Fruit fly (Drosophila melanogaster) whole organism, prepupa: ENCODE data around the gene Pde9.

Experiments
- Blimp-1 ChIP-seq: fragments of 200-800 bp; sonication (Bioruptor generic); optimal IDR thresholded peaks from 3 replicates; lab custom pipeline; 2017; ENCODE audit warnings: missing biosample characterization, missing genetic modification characterization, mild to moderate bottlenecking, moderate library complexity, missing genetic modification reagents
- CG10631 ChIP-seq: fragments of 200-800 bp; sonication (Bioruptor generic); optimal IDR thresholded peaks from 2 replicates; lab custom pipeline; 2016; ENCODE audit warnings: missing biosample characterization, missing genetic modification characterization
- CG10669 ChIP-seq: fragments of 200-800 bp; sonication (Bioruptor generic); optimal IDR thresholded peaks from 3 replicates; lab custom pipeline; 2018; ENCODE audit warnings: missing biosample characterization, mild to moderate bottlenecking, missing genetic modification characterization, moderate library complexity
- CG11294 ChIP-seq: fragments of 200-800 bp; sonication (Bioruptor generic); IDR thresholded peaks from 2 replicates; pipeline ENCODE4 v1.3.6; 2022; ENCODE audit warnings: missing biosample characterization, missing genetic modification characterization
- CG15336 ChIP-seq: fragments of 200-800 bp; sonication (Bioruptor generic); IDR thresholded peaks from 2 replicates; pipeline ENCODE4 v1.3.6; 2022; ENCODE audit warnings: missing biosample characterization, missing genetic modification characterization
- CG1621 ChIP-seq: fragments of 200-800 bp; sonication (Bioruptor generic); optimal IDR thresholded peaks from 3 replicates; lab custom pipeline; 2018; ENCODE audit warnings: missing biosample characterization, mild to moderate bottlenecking, missing genetic modification characterization
- CG16779 ChIP-seq: fragments of 200-800 bp; sonication (Bioruptor generic); optimal IDR thresholded peaks from 3 replicates; lab custom pipeline; 2017; ENCODE audit warnings: missing biosample characterization, mild to moderate bottlenecking, missing genetic modification characterization
- CG3032 ChIP-seq: fragments of 200-800 bp; optimal IDR thresholded peaks from 2 replicates; lab custom pipeline; 2019; ENCODE audit warnings: missing biosample characterization, mild to moderate bottlenecking, missing genetic modification characterization, moderate library complexity
- CG32006 ChIP-seq: fragments of 200-800 bp; sonication (Bioruptor generic); optimal IDR thresholded peaks from 3 replicates; lab custom pipeline; 2017; ENCODE audit warnings: missing biosample characterization, mild to moderate bottlenecking, missing genetic modification characterization
- CG34406 ChIP-seq: fragments of 200-800 bp; sonication (Bioruptor generic); optimal IDR thresholded peaks from 3 replicates; lab custom pipeline; 2016; ENCODE audit warnings: missing biosample characterization, missing genetic modification characterization
- CG3919 ChIP-seq: fragments of 200-800 bp; sonication (Bioruptor generic); optimal IDR thresholded peaks from 3 replicates; lab custom pipeline; 2016; ENCODE audit warnings: missing biosample characterization, missing genetic modification characterization
- CG4318 ChIP-seq: fragments of 200-800 bp; sonication (Bioruptor generic); optimal IDR thresholded peaks from 3 replicates; lab custom pipeline; 2017; ENCODE audit warnings: missing biosample characterization, mild to moderate bottlenecking, missing genetic modification characterization
- CG6163 ChIP-seq: fragments of 200-800 bp; sonication (Bioruptor generic); IDR thresholded peaks from 3 replicates; pipeline ENCODE4 v1.3.6; 2022; ENCODE audit warnings: missing biosample characterization, missing genetic modification characterization
- CG6276 ChIP-seq: fragments of 200-800 bp; sonication (Bioruptor generic); optimal IDR thresholded peaks from 2 replicates; lab custom pipeline; 2017; ENCODE audit warnings: missing biosample characterization, mild to moderate bottlenecking, missing genetic modification characterization
- CG6792 ChIP-seq: fragments of 200-800 bp; sonication (Bioruptor generic); optimal IDR thresholded peaks from 3 replicates; lab custom pipeline; 2016; ENCODE audit warnings: missing biosample characterization, missing genetic modification characterization
- CG6808 ChIP-seq: fragments of 200-800 bp; sonication (Bioruptor generic); optimal IDR thresholded peaks from 3 replicates; lab custom pipeline; 2017; ENCODE audit warnings: missing biosample characterization, missing genetic modification characterization, mild to moderate bottlenecking, moderate library complexity, missing genetic modification reagents
- CG6854 ChIP-seq: fragments of 200-800 bp; sonication (Bioruptor generic); optimal IDR thresholded peaks from 2 replicates; lab custom pipeline; 2017; ENCODE audit warnings: missing biosample characterization, mild to moderate bottlenecking, missing genetic modification characterization
- CG8119 ChIP-seq: fragments of 200-800 bp; sonication (Bioruptor generic); IDR thresholded peaks from 3 replicates; pipeline ENCODE4 v1.3.6; 2022; ENCODE audit warnings: missing biosample characterization, missing genetic modification characterization
- CG8319 ChIP-seq: fragments of 200-800 bp; sonication (Bioruptor generic); optimal IDR thresholded peaks from 3 replicates; lab custom pipeline; 2016; ENCODE audit warnings: missing biosample characterization, missing genetic modification characterization
- CG8632 ChIP-seq: fragments of 200-800 bp; sonication (Bioruptor generic); optimal IDR thresholded peaks from 3 replicates; lab custom pipeline; 2016; ENCODE audit warnings: missing biosample characterization, missing genetic modification characterization
- CG9139 ChIP-seq: fragments of 200-800 bp; sonication (Bioruptor generic); optimal IDR thresholded peaks from 3 replicates; lab custom pipeline; 2017; ENCODE audit warnings: missing biosample characterization, mild to moderate bottlenecking, missing genetic modification characterization
- Eip75B ChIP-seq: fragments of 200-800 bp; sonication (Bioruptor generic); optimal IDR thresholded peaks from 3 replicates; lab custom pipeline; 2016; ENCODE audit warnings: missing biosample characterization, missing genetic modification characterization
- Eip78C ChIP-seq: fragments of 200-800 bp; sonication (Bioruptor generic); peaks from one replicate; lab custom pipeline; 2016; ENCODE audit warnings: missing biosample characterization, missing genetic modification characterization
- Eip93F ChIP-seq: fragments of 200-800 bp; sonication (Bioruptor generic); optimal IDR thresholded peaks from 2 replicates; lab custom pipeline; 2016; ENCODE audit warnings: missing biosample characterization, mild to moderate bottlenecking, missing genetic modification characterization
- Ets21C ChIP-seq: fragments of 200-800 bp; sonication (Bioruptor generic); optimal IDR thresholded peaks from 3 replicates; lab custom pipeline; 2016; ENCODE audit warnings: missing biosample characterization, missing genetic modification characterization
- Ets96B ChIP-seq: fragments of 200-800 bp; optimal IDR thresholded peaks from 2 replicates; lab custom pipeline; 2019; ENCODE audit warnings: missing biosample characterization, mild to moderate bottlenecking, missing genetic modification characterization, moderate library complexity
- Gug ChIP-seq: fragments of 200-800 bp; sonication (Bioruptor generic); IDR thresholded peaks from 2 replicates; pipeline ENCODE4 v1.3.6; 2022; ENCODE audit warnings: missing biosample characterization, missing genetic modification characterization
- Hr39 ChIP-seq: fragments of 200-800 bp; sonication (Bioruptor generic); optimal IDR thresholded peaks from 2 replicates; lab custom pipeline; 2016; ENCODE audit warnings: missing biosample characterization, missing genetic modification characterization
- Hr4 ChIP-seq: fragments of 200-800 bp; sonication (Bioruptor generic); optimal IDR thresholded peaks from 3 replicates; lab custom pipeline; 2016; ENCODE audit warnings: missing biosample characterization, missing genetic modification characterization
- Lpt ChIP-seq: fragments of 200-800 bp; sonication (Bioruptor generic); optimal IDR thresholded peaks from 3 replicates; lab custom pipeline; 2016; ENCODE audit warnings: missing biosample characterization, missing genetic modification characterization
- Met ChIP-seq: fragments of 200-800 bp; sonication (Bioruptor generic); optimal IDR thresholded peaks from 3 replicates; lab custom pipeline; 2016; ENCODE audit warnings: missing biosample characterization, missing genetic modification characterization
- OdsH ChIP-seq: fragments of 200-800 bp; sonication (Bioruptor generic); optimal IDR thresholded peaks from 3 replicates; lab custom pipeline; 2016; ENCODE audit warnings: missing biosample characterization, missing genetic modification characterization
- Sox102F ChIP-seq: fragments of 200-800 bp; sonication (Bioruptor generic); optimal IDR thresholded peaks from 2 replicates; lab custom pipeline; 2016; ENCODE audit warnings: missing biosample characterization, mild to moderate bottlenecking, missing genetic modification characterization
- Sox14 ChIP-seq: fragments of 200-800 bp; sonication (Bioruptor generic); optimal IDR thresholded peaks from 3 replicates; lab custom pipeline; 2016; ENCODE audit warnings: missing biosample characterization, missing genetic modification characterization
- Sox15 ChIP-seq: fragments of 200-800 bp; sonication (Bioruptor generic); optimal IDR thresholded peaks from 3 replicates; lab custom pipeline; 2016; ENCODE audit warnings: missing biosample characterization, missing genetic modification characterization
- achi ChIP-seq: fragments of 200-800 bp; sonication (Bioruptor generic); optimal IDR thresholded peaks from 3 replicates; lab custom pipeline; 2016; ENCODE audit warnings: missing biosample characterization, missing genetic modification characterization
- acj6 ChIP-seq: fragments of 200-800 bp; sonication (Bioruptor generic); optimal IDR thresholded peaks from 3 replicates; lab custom pipeline; 2016; ENCODE audit warnings: missing biosample characterization, missing genetic modification characterization
- cyc ChIP-seq: fragments of 200-800 bp; sonication (Bioruptor generic); optimal IDR thresholded peaks from 3 replicates; lab custom pipeline; 2016; ENCODE audit warnings: missing biosample characterization, missing genetic modification characterization
- dsx ChIP-seq: fragments of 200-800 bp; optimal IDR thresholded peaks from 3 replicates; lab custom pipeline; 2019; ENCODE audit warnings: missing biosample characterization, mild to moderate bottlenecking, missing genetic modification characterization, moderate library complexity; ENCODE audit not compliant: poor library complexity, severe bottlenecking
- eg ChIP-seq: fragments of 200-800 bp; sonication (Bioruptor generic); IDR thresholded peaks from 3 replicates; pipeline ENCODE4 v1.3.6; 2022; ENCODE audit warnings: missing biosample characterization, missing genetic modification characterization
- esn ChIP-seq: fragments of 200-800 bp; sonication (Bioruptor generic); optimal IDR thresholded peaks from 2 replicates; lab custom pipeline; 2016; ENCODE audit warnings: missing biosample characterization, mild to moderate bottlenecking, missing genetic modification characterization, moderate library complexity
- fd59A ChIP-seq: fragments of 200-800 bp; sonication (Bioruptor generic); optimal IDR thresholded peaks from 2 replicates; lab custom pipeline; 2017; ENCODE audit warnings: missing biosample characterization, mild to moderate bottlenecking, missing genetic modification characterization, missing genetic modification reagents
- fkh ChIP-seq: fragments of 200-800 bp; sonication (Bioruptor generic); optimal IDR thresholded peaks from 3 replicates; lab custom pipeline; 2017; ENCODE audit warnings: missing biosample characterization, mild to moderate bottlenecking, missing genetic modification characterization, moderate library complexity
- net ChIP-seq: fragments of 200-800 bp; sonication (Bioruptor generic); optimal IDR thresholded peaks from 3 replicates; lab custom pipeline; 2016; ENCODE audit warnings: missing biosample characterization, missing genetic modification characterization
- pdm3 ChIP-seq: fragments of 200-800 bp; sonication (Bioruptor generic); optimal IDR thresholded peaks from 3 replicates; lab custom pipeline; 2016; ENCODE audit warnings: missing biosample characterization, missing genetic modification characterization
- salr ChIP-seq, 2 experiments: fragments of 200-800 bp; sonication (Bioruptor generic); optimal IDR thresholded peaks; 3 replicates each; lab custom pipeline; 2016 to 2018; ENCODE audit warnings: missing biosample characterization in 2 of 2, missing genetic modification characterization in 2 of 2, mild to moderate bottlenecking in 1 of 2
- spab ChIP-seq: fragments of 200-800 bp; sonication (Bioruptor generic); optimal IDR thresholded peaks from 2 replicates; lab custom pipeline; 2017; ENCODE audit warnings: missing biosample characterization, mild to moderate bottlenecking, missing genetic modification characterization, missing genetic modification reagents
- ss ChIP-seq, 2 experiments: fragments of 200-800 bp; sonication (Bioruptor generic); optimal IDR thresholded peaks; 2 replicates in 1 of 2; 3 replicates in 1 of 2; lab custom pipeline; 2017 to 2018; ENCODE audit warnings: mild to moderate bottlenecking in 2 of 2, missing biosample characterization in 2 of 2, missing genetic modification characterization in 2 of 2, moderate library complexity in 1 of 2
- svp ChIP-seq: fragments of 200-800 bp; sonication (Bioruptor generic); peaks from one replicate; lab custom pipeline; 2016; ENCODE audit warnings: missing biosample characterization, missing genetic modification characterization
- topi ChIP-seq: fragments of 200-800 bp; sonication (Bioruptor generic); optimal IDR thresholded peaks from 3 replicates; lab custom pipeline; 2016; ENCODE audit warnings: missing biosample characterization, missing genetic modification characterization
- vri ChIP-seq: fragments of 200-800 bp; sonication (Bioruptor generic); optimal IDR thresholded peaks from 3 replicates; lab custom pipeline; 2016; ENCODE audit warnings: missing biosample characterization, mild to moderate bottlenecking, missing genetic modification characterization

Pde9 gene

DNA sequence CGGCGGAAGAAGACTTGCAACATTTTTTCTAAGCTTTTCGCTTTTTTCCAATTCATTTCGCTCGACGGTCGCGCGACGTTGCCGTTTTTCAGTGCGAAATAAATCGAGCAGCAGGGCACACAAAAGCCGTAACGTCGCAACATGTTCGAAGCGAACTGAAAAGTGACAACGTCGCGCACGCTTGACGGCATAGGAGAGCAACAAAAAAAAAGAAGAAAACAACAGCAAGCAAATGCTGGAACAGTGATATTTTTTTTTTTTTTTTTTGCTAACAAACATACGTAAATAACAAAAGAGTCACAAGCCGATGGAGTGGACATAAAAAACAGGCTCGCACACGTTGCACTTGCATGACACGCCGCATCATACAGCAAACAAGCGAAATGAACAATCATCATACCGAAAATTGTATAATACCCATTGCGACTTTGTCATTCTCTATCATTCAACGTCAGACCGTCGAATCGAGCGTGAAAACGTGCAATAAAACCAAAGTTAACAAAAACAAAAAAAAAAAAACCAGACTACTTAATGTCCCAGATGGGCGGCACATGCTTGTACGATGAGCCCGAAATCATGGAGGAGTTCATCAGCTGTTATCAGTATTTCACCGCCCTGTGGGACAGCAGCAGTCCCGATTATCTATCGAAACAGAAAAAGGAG is 153.0 kb downstream of the Pde9 start, which contains the start of gene CG4004:
TSS of gene CG4004 (plus strand) at position 187 of the 663 bp plus-strand sequence.
- peak; percentile 40 for TF ChIP-seq Gug
- TF ChIP-seq CG34406 (GFP tag; lab: Kevin White, UChicago): no peak
- no peak for TF ChIP-seq Ets21C (GFP tag; lab: Kevin White, UChicago)
- no peak for TF ChIP-seq CG6792
- peak; percentile 72 for TF ChIP-seq CG15336
- TF ChIP-seq CG6163 (GFP tag; lab: Robert Waterston, UW): peak; percentile 84
- no peak for TF ChIP-seq Eip93F (GFP tag; lab: Kevin White, UChicago)
- no peak for TF ChIP-seq salr (GFP tag; optimal IDR thresholded peaks at IDR 0.05; lab: Kevin White, UChicago)
- peak; percentile 49 for TF ChIP-seq CG6808 (GFP tag; lab: Kevin White, UChicago)
- TF ChIP-seq Lpt (GFP tag; lab: Kevin White, UChicago): peak; percentile 26
- peak; percentile 22 for TF ChIP-seq CG9139 (GFP tag; lab: Kevin White, UChicago)
- TF ChIP-seq eg: peak; percentile 83
- no peak for TF ChIP-seq CG6854
- TF ChIP-seq esn (GFP tag; lab: Kevin White, UChicago): no peak
- peak; percentile 6 for TF ChIP-seq Met (GFP tag; lab: Kevin White, UChicago)
- TF ChIP-seq Eip75B (GFP tag; lab: Kevin White, UChicago): peak; percentile 27
- peak; percentile 27 for TF ChIP-seq Ets96B (tag; lab: Kevin White, UChicago)
- peak; percentile 7 for TF ChIP-seq Sox102F (GFP tag; lab: Kevin White, UChicago)
- no peak for TF ChIP-seq CG4318 (GFP tag; lab: Kevin White, UChicago)
- no peak for TF ChIP-seq CG11294 (GFP tag; lab: Robert Waterston, UW)
- TF ChIP-seq CG3919 (GFP tag; lab: Kevin White, UChicago): no peak
- TF ChIP-seq OdsH (GFP tag; lab: Kevin White, UChicago): peak; percentile 29
- TF ChIP-seq Eip78C (GFP tag; lab: Kevin White, UChicago): peak; percentile 46
- TF ChIP-seq CG8632 (GFP tag; lab: Kevin White, UChicago): peak; percentile 9
- peak; percentile 1 for TF ChIP-seq Hr4 (GFP tag; lab: Kevin White, UChicago)
- TF ChIP-seq topi: peak; percentile 39
- TF ChIP-seq ss (GFP tag; optimal IDR thresholded peaks at IDR 0.05; lab: Kevin White, UChicago): peak; percentile 60 to 61
- no peak for TF ChIP-seq Hr39 (GFP tag; lab: Kevin White, UChicago)
- no peak for TF ChIP-seq Blimp-1 (GFP tag; lab: Kevin White, UChicago)
- peak; percentile 68 for TF ChIP-seq svp (GFP tag; lab: Kevin White, UChicago)
- TF ChIP-seq fkh: no peak
- peak; percentile 73 for TF ChIP-seq CG6276 (GFP tag; lab: Kevin White, UChicago)
- TF ChIP-seq dsx (GFP tag; lab: Kevin White, UChicago): peak; percentile 18
- no peak for TF ChIP-seq cyc
- TF ChIP-seq pdm3 (GFP tag; lab: Kevin White, UChicago): peak; percentile 25
- peak; percentile 33 for TF ChIP-seq CG16779
- TF ChIP-seq acj6 (GFP tag; lab: Kevin White, UChicago): no peak
- TF ChIP-seq vri (GFP tag; lab: Kevin White, UChicago): peak; percentile 34
- TF ChIP-seq CG3032 (tag; lab: Kevin White, UChicago): no peak
- peak; percentile 86 for TF ChIP-seq CG8119
- no peak for TF ChIP-seq CG1621 (tag; lab: Kevin White, UChicago)
- no peak for TF ChIP-seq net (GFP tag; lab: Kevin White, UChicago)
- TF ChIP-seq achi (GFP tag; lab: Kevin White, UChicago): peak; percentile 25
- TF ChIP-seq fd59A: no peak
- peak; percentile 20 for TF ChIP-seq CG10631
- TF ChIP-seq Sox14 (GFP tag; lab: Kevin White, UChicago): peak; percentile 47
- TF ChIP-seq CG10669 (GFP tag; lab: Kevin White, UChicago): no peak
- TF ChIP-seq spab: peak; percentile 11
- no peak for TF ChIP-seq CG8319 (GFP tag; lab: Kevin White, UChicago)
- TF ChIP-seq CG32006 (GFP tag; lab: Kevin White, UChicago): peak; percentile 2
- no peak for TF ChIP-seq Sox15
